Fruit fly (Drosophila melanogaster): Measurements from ENCODE around the gene chrb.

dm6 chr3L:11536132-11536531 is 48.8 kb downstream of the chrb start:
- no peak for TF ChIP-seq Sin3A (optimal IDR thresholded peaks at IDR 0.05)
- TF ChIP-seq ttk (optimal IDR thresholded peaks at IDR 0.05): no peak
- TF ChIP-seq insv (optimal IDR thresholded peaks at IDR 0.05): no peak

All from Kc167 (cell line).